Worm (Caenorhabditis elegans) whole organism, midembryonic: ENCODE measurements around the gene ceh-76.

Experiments
- T22C8.4 ChIP-seq: fragments of 200-800 bp; sonication (Bioruptor generic); IDR thresholded peaks from 2 replicates; pipeline ENCODE4 v1.3.6; 2022; ENCODE audit warnings: missing genetic modification characterization, missing compliant biosample characterization
- flt-1 ChIP-seq: fragments of 200-800 bp; sonication (Bioruptor generic); IDR thresholded peaks from 2 replicates; pipeline ENCODE4 v1.3.6; 2022; ENCODE audit warnings: missing genetic modification characterization, missing compliant biosample characterization
- med-1 ChIP-seq: sonication (generic microtip); optimal IDR thresholded peaks from 2 replicates; lab custom pipeline; 2017; ENCODE audit warnings: missing genetic modification characterization, mild to moderate bottlenecking, missing compliant biosample characterization, antibody characterized with exemption, missing genetic modification reagents; ENCODE audit not compliant: insufficient read depth
- ref-1 ChIP-seq: fragments of 200-800 bp; sonication (Bioruptor generic); conservative IDR thresholded peaks from 2 replicates; pipeline ENCODE4 v1.3.6; 2022; ENCODE audit warnings: missing genetic modification reagents, missing genetic modification characterization, missing compliant biosample characterization
- tab-1 ChIP-seq: fragments of 200-800 bp; sonication (Bioruptor generic); IDR thresholded peaks from 2 replicates; pipeline ENCODE4 v1.3.6; 2022; ENCODE audit warnings: missing genetic modification characterization, missing compliant biosample characterization
- ztf-23 ChIP-seq: fragments of 200-800 bp; sonication (Bioruptor generic); IDR thresholded peaks from 2 replicates; pipeline ENCODE4 v1.3.6; 2022; ENCODE audit warnings: missing genetic modification reagents, missing genetic modification characterization, missing compliant biosample characterization
- ztf-29 ChIP-seq: fragments of 200-800 bp; sonication (Bioruptor generic); IDR thresholded peaks from 2 replicates; pipeline ENCODE4 v1.3.6; 2022; ENCODE audit warnings: missing genetic modification reagents, missing genetic modification characterization, missing compliant biosample characterization

ce11 chrV:7995878-7996277 is 1.4 kb upstream of the ceh-76 start, which contains the start of gene Y97E10AR.2:
- TF ChIP-seq flt-1 (GFP tag; lab: Robert Waterston, UW) (no peak), ztf-29 (no peak), T22C8.4 (GFP tag; lab: Robert Waterston, UW) (no peak), med-1 (GFP tag; lab: Kevin White, UChicago) (no peak), ref-1 (no peak), tab-1 (GFP tag; lab: Robert Waterston, UW) (no peak), ztf-23 (GFP tag; lab: Robert Waterston, UW) (no peak)
